Worm (Caenorhabditis elegans) whole organism, L4/young adult: ENCODE results near the gene cup-5.

ENCODE experiments used
- W03F9.2 ChIP-seq: fragments of 150-350 bp; optimal IDR thresholded peaks from 2 replicates; lab custom pipeline; 2014; ENCODE audit warnings: missing biosample characterization, missing genetic modification characterization
- him-1 ChIP-seq: sonication (generic microtip); optimal IDR thresholded peaks from 2 replicates; lab custom pipeline; 2016; ENCODE audit warnings: missing genotype, missing genetic modification reagents, missing genetic modification characterization, missing compliant biosample characterization

- no peak for TF ChIP-seq him-1
- TF ChIP-seq W03F9.2 (tag; lab: Kevin White, UChicago) = no peak
These were observed 9.4 kb downstream of the cup-5 start, which contains the start of gene R13A5.11 for ce11 chrIII:7593285-7593928.
